Worm (Caenorhabditis elegans): Measurements from ENCODE around the gene nphp-4.

- TF ChIP-seq dpl-1 (GFP tag; optimal IDR thresholded peaks at IDR 0.05) (no peak), zag-1 (tag; optimal IDR thresholded peaks at IDR 0.05) (no peak), mdl-1 (tag; optimal IDR thresholded peaks at IDR 0.05) (no peak), ztf-11 (tag; optimal IDR thresholded peaks at IDR 0.05) (no peak), R02D3.7 (tag; optimal IDR thresholded peaks at IDR 0.05) (no peak), aly-2 (tag; optimal IDR thresholded peaks at IDR 0.05) (no peak)
These were observed 17.9 kb downstream of the nphp-4 start, which contains the start of gene D2023.4 for ce11 chrV:11825662-11826061.
